Worm (Caenorhabditis elegans): Measurements from ENCODE around the gene maoc-1.

ce11 chrII:7147550-7147949, 48.5 kb upstream of the maoc-1 start:
- TF ChIP-seq lin-13 (tag; optimal IDR thresholded peaks at IDR 0.05) (no peak), unc-62 (GFP tag; optimal IDR thresholded peaks at IDR 0.05) (no peak), flh-1 (GFP tag; optimal IDR thresholded peaks at IDR 0.05) (no peak), snpc-4 (tag; optimal IDR thresholded peaks at IDR 0.05) (no peak), ztf-11 (tag; optimal IDR thresholded peaks at IDR 0.05) (no peak), M03D4.4 (tag; optimal IDR thresholded peaks at IDR 0.05) (no peak)

Measured in whole organism, mixed stage, embryonic.